Fruit fly (Drosophila melanogaster): ENCODE results near the gene CG4297.

DNA sequence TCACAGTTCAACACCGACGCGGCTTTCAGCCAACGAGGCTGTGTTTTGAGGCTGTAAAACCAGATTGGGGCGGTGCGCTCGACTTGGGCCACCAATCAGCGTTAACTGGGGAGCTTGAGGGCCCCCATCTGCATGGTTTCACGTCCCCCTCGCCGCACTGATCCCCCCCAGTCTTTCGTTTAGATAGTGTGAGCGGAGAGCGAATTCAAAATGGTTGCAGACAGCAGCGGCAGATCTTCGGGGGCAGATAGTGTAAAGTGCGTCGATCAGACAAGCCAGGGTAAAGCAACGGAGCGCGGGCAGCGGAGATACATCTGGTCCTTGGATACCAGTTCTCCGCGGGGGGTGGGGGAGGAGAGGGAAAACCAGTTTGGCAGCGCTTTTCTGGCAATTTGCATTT, 35.2 kb upstream of the CG4297 start:
- TF ChIP-seq usp (GFP tag; optimal IDR thresholded peaks at IDR 0.05) (no peak), EcR (GFP tag; optimal IDR thresholded peaks at IDR 0.05) (no peak), pan (optimal IDR thresholded peaks at IDR 0.05) (no peak), psq (optimal IDR thresholded peaks at IDR 0.05) (no peak), CG8478 (optimal IDR thresholded peaks at IDR 0.05) (no peak)
